Fruit fly (Drosophila melanogaster) whole organism, adult: Measurements from ENCODE around the gene CG33723.

Experiments used
- CG11617 ChIP-seq: fragments of 200-800 bp; sonication (Bioruptor generic); optimal IDR thresholded peaks from 2 replicates; lab custom pipeline; 2017; ENCODE audit warnings: mild to moderate bottlenecking, missing biosample characterization, missing genetic modification reagents, missing genetic modification characterization
- CG12768 ChIP-seq: fragments of 200-800 bp; sonication (Bioruptor generic); optimal IDR thresholded peaks from 2 replicates; lab custom pipeline; 2017; ENCODE audit warnings: missing biosample characterization, missing genetic modification characterization, mild to moderate bottlenecking, moderate library complexity, missing genetic modification reagents
- CG14711 ChIP-seq: fragments of 200-800 bp; sonication (Bioruptor generic); optimal IDR thresholded peaks from 2 replicates; lab custom pipeline; 2018; ENCODE audit warnings: missing biosample characterization, mild to moderate bottlenecking, missing genetic modification characterization, moderate library complexity
- CG1620 ChIP-seq: fragments of 200-800 bp; sonication (Bioruptor generic); optimal IDR thresholded peaks from 2 replicates; lab custom pipeline; 2016; ENCODE audit warnings: missing biosample characterization, missing genetic modification characterization
- CG33017 ChIP-seq: fragments of 200-800 bp; sonication (Bioruptor generic); optimal IDR thresholded peaks from 2 replicates; lab custom pipeline; 2018; ENCODE audit warnings: missing biosample characterization, mild to moderate bottlenecking, missing genetic modification characterization, moderate library complexity
- CG5204 ChIP-seq: fragments of 200-800 bp; sonication (Bioruptor generic); optimal IDR thresholded peaks from 2 replicates; lab custom pipeline; 2016; ENCODE audit warnings: missing biosample characterization, missing genetic modification characterization
- CG7045 ChIP-seq: fragments of 200-800 bp; sonication (Bioruptor generic); optimal IDR thresholded peaks from 2 replicates; lab custom pipeline; 2017; ENCODE audit warnings: missing biosample characterization, mild to moderate bottlenecking, missing genetic modification characterization
- CG7101 ChIP-seq: fragments of 200-800 bp; sonication (Bioruptor generic); optimal IDR thresholded peaks from 2 replicates; lab custom pipeline; 2018; ENCODE audit warnings: missing biosample characterization, mild to moderate bottlenecking, missing genetic modification characterization, moderate library complexity
- Clk ChIP-seq: fragments of 200-800 bp; sonication (Bioruptor generic); optimal IDR thresholded peaks from 2 replicates; lab custom pipeline; 2017; ENCODE audit warnings: missing biosample characterization, missing genetic modification characterization
- Crg-1 ChIP-seq: fragments of 200-800 bp; sonication (Bioruptor generic); optimal IDR thresholded peaks from 2 replicates; lab custom pipeline; 2016; ENCODE audit warnings: missing biosample characterization, missing genetic modification characterization
- Hr96 ChIP-seq: fragments of 200-800 bp; sonication (Bioruptor generic); optimal IDR thresholded peaks from 2 replicates; lab custom pipeline; 2016; ENCODE audit warnings: missing biosample characterization, missing genetic modification characterization
- Mnt ChIP-seq: fragments of 200-800 bp; sonication (Bioruptor generic); optimal IDR thresholded peaks from 2 replicates; lab custom pipeline; 2016; ENCODE audit warnings: missing biosample characterization, mild to moderate bottlenecking, missing genetic modification characterization
- bab1 ChIP-seq: fragments of 200-800 bp; sonication (Bioruptor generic); optimal IDR thresholded peaks from 3 replicates; lab custom pipeline; 2019; ENCODE audit warnings: missing biosample characterization, mild to moderate bottlenecking, missing genetic modification characterization, moderate library complexity
- cic ChIP-seq: fragments of 200-800 bp; sonication (Bioruptor generic); optimal IDR thresholded peaks from 2 replicates; lab custom pipeline; 2017; ENCODE audit warnings: missing biosample characterization, mild to moderate bottlenecking, missing genetic modification characterization, moderate library complexity
- cnc ChIP-seq, 2 experiments: fragments of >200 bp; optimal IDR thresholded peaks; 2 replicates each; lab custom pipeline; 2017
- kay ChIP-seq: fragments of 200-800 bp; sonication (Bioruptor generic); peaks from one replicate; lab custom pipeline; 2016; ENCODE audit warnings: missing biosample characterization, missing genetic modification characterization, borderline replicate concordance
- ovo ChIP-seq: fragments of 200-800 bp; sonication (Bioruptor generic); optimal IDR thresholded peaks from 2 replicates; lab custom pipeline; 2016; ENCODE audit warnings: missing biosample characterization, missing genetic modification characterization
- pad ChIP-seq: fragments of 200-800 bp; sonication (Bioruptor generic); optimal IDR thresholded peaks from 3 replicates; lab custom pipeline; 2017; ENCODE audit warnings: missing biosample characterization, missing genetic modification characterization, mild to moderate bottlenecking, moderate library complexity, missing genetic modification reagents
- tj ChIP-seq: fragments of 200-800 bp; sonication (Bioruptor generic); optimal IDR thresholded peaks from 3 replicates; lab custom pipeline; 2017; ENCODE audit warnings: missing biosample characterization, mild to moderate bottlenecking, missing genetic modification characterization, moderate library complexity
- toe ChIP-seq: fragments of 200-800 bp; sonication (Bioruptor generic); optimal IDR thresholded peaks from 2 replicates; lab custom pipeline; 2016; ENCODE audit warnings: missing biosample characterization, missing genetic modification characterization

The CG33723 gene

DNA sequence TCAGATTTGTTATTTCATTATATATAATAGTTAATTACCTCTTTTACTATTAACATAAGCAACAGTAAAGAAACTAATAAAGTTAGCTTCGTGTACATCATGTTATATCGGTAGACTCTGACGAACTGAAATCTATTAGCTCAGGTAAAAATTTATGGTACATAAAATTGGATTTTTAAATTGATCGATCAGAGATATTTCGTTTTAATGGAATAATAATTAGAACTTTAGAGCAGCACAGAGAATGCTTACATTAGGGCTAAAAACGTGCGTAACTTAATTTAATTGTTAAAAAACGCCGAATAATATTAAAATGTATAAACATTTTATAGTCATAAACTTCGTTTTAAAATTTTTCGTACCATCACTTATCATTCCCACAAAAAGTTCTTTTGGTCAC, at the start of gene CG33723:
Gene CG33723 (minus strand): TSS at position 101 of the 400 bp plus-strand sequence.
- TF ChIP-seq Clk (GFP tag; lab: Kevin White, UChicago) (no peak), CG12768 (GFP tag; lab: Kevin White, UChicago) (no peak), kay (GFP tag; lab: Kevin White, UChicago) (no peak), Mnt (no peak), CG11617 (GFP tag; lab: Kevin White, UChicago) (no peak), CG7045 (GFP tag; lab: Kevin White, UChicago) (no peak), cnc (optimal IDR thresholded peaks at IDR 0.05; lab: Kevin White, UChicago) (no peak), tj (GFP tag; lab: Kevin White, UChicago) (no peak), CG14711 (tag; lab: Kevin White, UChicago) (no peak), pad (GFP tag; lab: Kevin White, UChicago) (no peak), cic (GFP tag; lab: Kevin White, UChicago) (no peak), CG7101 (tag; lab: Kevin White, UChicago) (no peak), Hr96 (GFP tag; lab: Kevin White, UChicago) (no peak), CG1620 (GFP tag; lab: Kevin White, UChicago) (no peak), Crg-1 (no peak), ovo (GFP tag; lab: Kevin White, UChicago) (no peak), CG33017 (tag; lab: Kevin White, UChicago) (no peak), toe (GFP tag; lab: Kevin White, UChicago) (no peak), bab1 (GFP tag; lab: Kevin White, UChicago) (no peak), CG5204 (GFP tag; lab: Kevin White, UChicago) (no peak)

- TF ChIP-seq cic (GFP tag; lab: Kevin White, UChicago): no peak
- peak; percentile 8 for TF ChIP-seq CG14711 (tag; lab: Kevin White, UChicago)
- no peak for TF ChIP-seq CG33017 (tag; lab: Kevin White, UChicago)
- TF ChIP-seq Hr96 (GFP tag; lab: Kevin White, UChicago): no peak
- TF ChIP-seq CG7045 (GFP tag; lab: Kevin White, UChicago): no peak
- TF ChIP-seq pad (GFP tag; lab: Kevin White, UChicago): no peak
- TF ChIP-seq CG12768 (GFP tag; lab: Kevin White, UChicago): no peak
- TF ChIP-seq cnc (optimal IDR thresholded peaks at IDR 0.05; lab: Kevin White, UChicago): no peak
- peak; percentile 82 for TF ChIP-seq bab1 (GFP tag; lab: Kevin White, UChicago)
Measured at dm6 chr2L:9487468-9487867, 46.9 kb upstream of the CG33723 start.

DNA sequence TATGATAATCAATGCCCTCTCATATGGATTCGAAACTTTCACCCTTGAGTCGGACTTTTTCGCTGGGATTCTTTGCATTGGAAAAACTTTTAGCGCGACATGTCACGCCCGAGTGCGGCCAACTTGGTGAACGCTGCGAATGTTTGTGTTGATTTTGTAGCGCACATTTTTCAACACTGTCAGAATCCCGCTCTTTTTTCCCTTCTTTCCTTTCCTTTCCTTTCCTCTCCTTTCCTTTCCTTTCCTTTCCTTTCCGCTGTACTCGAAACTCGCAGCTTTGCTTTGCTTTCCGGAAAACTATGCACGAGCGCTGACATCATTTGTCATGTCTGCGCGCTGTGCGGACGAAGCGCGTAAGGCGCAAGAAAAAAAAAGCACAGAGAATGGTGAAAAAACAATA, 26.9 kb upstream of the CG33723 start:
- TF ChIP-seq cic (GFP tag; lab: Kevin White, UChicago) (no peak), CG14711 (tag; lab: Kevin White, UChicago) (no peak), CG5204 (GFP tag; lab: Kevin White, UChicago) (no peak), CG12768 (GFP tag; lab: Kevin White, UChicago) (no peak), tj (GFP tag; lab: Kevin White, UChicago) (no peak), toe (GFP tag; lab: Kevin White, UChicago) (no peak), ovo (GFP tag; lab: Kevin White, UChicago) (no peak)

- no peak for TF ChIP-seq CG7045 (GFP tag; lab: Kevin White, UChicago)
- no peak for TF ChIP-seq pad (GFP tag; lab: Kevin White, UChicago)
- TF ChIP-seq CG12768 (GFP tag; lab: Kevin White, UChicago): no peak
- no peak for TF ChIP-seq tj (GFP tag; lab: Kevin White, UChicago)
- TF ChIP-seq kay (GFP tag; lab: Kevin White, UChicago): no peak
- TF ChIP-seq CG5204 (GFP tag; lab: Kevin White, UChicago): no peak
Measured at dm6 chr2L:9464455-9465063, 24.0 kb upstream of the CG33723 start.

DNA sequence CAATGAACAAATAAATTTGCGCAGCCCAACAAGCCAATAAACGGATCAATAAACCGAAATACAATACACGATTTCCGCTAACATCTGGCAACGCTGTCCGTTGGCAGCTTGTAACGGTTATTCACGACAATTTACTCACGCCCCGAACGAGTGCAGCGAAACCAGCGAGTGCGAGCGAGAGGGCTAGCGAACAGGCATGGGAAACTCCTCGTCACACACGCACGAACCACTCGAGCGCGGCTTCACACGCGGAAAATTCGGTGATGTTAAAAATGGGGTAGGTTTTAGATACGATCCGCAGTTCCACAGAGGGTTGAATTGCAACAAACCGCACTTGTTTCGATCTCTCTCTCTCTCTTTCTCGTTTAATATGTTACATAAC, 19.5 kb upstream of the CG33723 start:
- TF ChIP-seq CG7045 (GFP tag; lab: Kevin White, UChicago): no peak
- TF ChIP-seq Mnt: no peak
- no peak for TF ChIP-seq ovo (GFP tag; lab: Kevin White, UChicago)
- no peak for TF ChIP-seq CG1620 (GFP tag; lab: Kevin White, UChicago)
- no peak for TF ChIP-seq CG5204 (GFP tag; lab: Kevin White, UChicago)
- TF ChIP-seq Clk (GFP tag; lab: Kevin White, UChicago): no peak
- TF ChIP-seq tj (GFP tag; lab: Kevin White, UChicago): no peak
- no peak for TF ChIP-seq bab1 (GFP tag; lab: Kevin White, UChicago)
- no peak for TF ChIP-seq Hr96 (GFP tag; lab: Kevin White, UChicago)
- no peak for TF ChIP-seq cnc (optimal IDR thresholded peaks at IDR 0.05; lab: Kevin White, UChicago)
- TF ChIP-seq Crg-1: no peak

DNA sequence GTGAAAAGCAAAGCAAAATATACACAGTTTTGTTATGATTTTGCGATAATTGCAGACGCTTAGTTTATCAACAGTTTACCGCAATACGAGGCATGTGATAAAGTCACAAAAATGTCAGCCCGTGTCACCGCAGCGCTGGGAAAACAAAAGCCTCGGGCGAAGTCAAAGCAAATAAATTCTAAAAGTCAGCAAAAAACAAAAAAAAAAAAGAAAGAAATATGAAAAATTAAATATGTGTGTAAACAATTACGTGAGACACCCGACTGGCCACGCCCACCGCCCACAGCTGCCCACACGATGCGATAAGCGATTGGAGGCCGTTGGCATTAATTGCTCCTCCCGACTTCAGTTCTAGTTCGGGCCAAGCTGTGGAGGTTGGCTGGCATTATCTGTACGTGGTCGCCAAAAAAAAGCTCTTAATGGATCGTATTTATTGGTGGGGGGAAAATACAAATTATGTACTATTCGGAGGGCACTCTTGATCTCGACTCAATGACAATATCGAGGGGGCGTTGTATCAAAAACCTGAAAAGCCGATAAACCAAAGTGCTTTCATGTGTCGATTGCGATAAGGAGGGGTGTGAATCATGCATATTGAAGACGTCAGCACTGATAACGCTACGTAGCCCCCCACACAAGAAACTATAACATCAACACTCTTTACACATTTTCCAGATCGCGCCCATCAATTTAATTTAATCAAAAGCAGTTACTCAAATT, 19.0 kb upstream of the CG33723 start:
- TF ChIP-seq pad (GFP tag; lab: Kevin White, UChicago) (no peak), CG7045 (GFP tag; lab: Kevin White, UChicago) (peak; percentile 35), kay (GFP tag; lab: Kevin White, UChicago) (peak; percentile 91), CG5204 (GFP tag; lab: Kevin White, UChicago) (no peak), CG11617 (GFP tag; lab: Kevin White, UChicago) (peak; percentile 11), CG33017 (tag; lab: Kevin White, UChicago) (no peak), tj (GFP tag; lab: Kevin White, UChicago) (peak; percentile 30)
